Worm (Caenorhabditis elegans): ENCODE measurements around the gene F58H1.7.

Gene F58H1.7

DNA sequence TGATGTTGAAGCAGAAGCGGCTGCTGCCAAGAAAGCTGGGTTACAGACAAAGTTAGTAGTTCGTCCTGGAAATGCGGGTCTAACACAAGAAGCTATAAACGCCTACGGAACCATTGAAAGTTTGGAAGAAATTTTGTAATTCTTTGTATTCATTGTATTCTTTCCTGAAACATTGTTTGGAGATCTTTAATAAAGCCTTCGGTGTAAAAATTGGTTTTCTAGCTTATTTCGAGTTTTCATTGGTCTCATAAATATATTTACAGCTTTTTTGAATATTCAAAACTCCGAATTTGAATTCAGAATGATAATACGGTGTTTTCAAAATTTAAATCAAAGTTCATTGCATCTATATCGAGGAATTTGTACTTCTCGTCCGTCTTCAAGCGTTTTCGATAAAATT is 29.8 kb downstream of the F58H1.7 start, which contains the start of gene F58H1.8:
Gene F58H1.8 (plus strand): TSS at position 301 of the 400 bp plus-strand sequence.
- no peak for TF ChIP-seq ceh-13 (GFP tag; optimal IDR thresholded peaks at IDR 0.05)
- no peak for TF ChIP-seq hmbx-1 (tag; optimal IDR thresholded peaks at IDR 0.05)
- TF ChIP-seq hnd-1 (tag; optimal IDR thresholded peaks at IDR 0.05), result no peak
- TF ChIP-seq ets-7 (tag; optimal IDR thresholded peaks at IDR 0.05), result no peak
- TF ChIP-seq flt-1 (GFP tag; IDR thresholded peaks at IDR 0.05), result no peak
- TF ChIP-seq tbx-37 (GFP tag; conservative IDR thresholded peaks at IDR 0.05), result no peak
- TF ChIP-seq hmg-4 (GFP tag; optimal IDR thresholded peaks at IDR 0.05), result no peak
- no peak for TF ChIP-seq pes-1 (GFP tag; IDR thresholded peaks at IDR 0.05)
- no peak for TF ChIP-seq tra-4 (tag; optimal IDR thresholded peaks at IDR 0.05)
- TF ChIP-seq scrt-1 (GFP tag; IDR thresholded peaks at IDR 0.05), result no peak
- no peak for TF ChIP-seq ama-1 (optimal IDR thresholded peaks at IDR 0.05)
- TF ChIP-seq sea-1 (GFP tag; conservative IDR thresholded peaks at IDR 0.05), result no peak
- TF ChIP-seq B0310.2 (tag; optimal IDR thresholded peaks at IDR 0.05), result no peak
- TF ChIP-seq F13C5.2 (tag; optimal IDR thresholded peaks at IDR 0.05), result no peak
- no peak for TF ChIP-seq tbx-11 (GFP tag; IDR thresholded peaks at IDR 0.05)
- TF ChIP-seq aly-1 (tag; optimal IDR thresholded peaks at IDR 0.05), result no peak

DNA sequence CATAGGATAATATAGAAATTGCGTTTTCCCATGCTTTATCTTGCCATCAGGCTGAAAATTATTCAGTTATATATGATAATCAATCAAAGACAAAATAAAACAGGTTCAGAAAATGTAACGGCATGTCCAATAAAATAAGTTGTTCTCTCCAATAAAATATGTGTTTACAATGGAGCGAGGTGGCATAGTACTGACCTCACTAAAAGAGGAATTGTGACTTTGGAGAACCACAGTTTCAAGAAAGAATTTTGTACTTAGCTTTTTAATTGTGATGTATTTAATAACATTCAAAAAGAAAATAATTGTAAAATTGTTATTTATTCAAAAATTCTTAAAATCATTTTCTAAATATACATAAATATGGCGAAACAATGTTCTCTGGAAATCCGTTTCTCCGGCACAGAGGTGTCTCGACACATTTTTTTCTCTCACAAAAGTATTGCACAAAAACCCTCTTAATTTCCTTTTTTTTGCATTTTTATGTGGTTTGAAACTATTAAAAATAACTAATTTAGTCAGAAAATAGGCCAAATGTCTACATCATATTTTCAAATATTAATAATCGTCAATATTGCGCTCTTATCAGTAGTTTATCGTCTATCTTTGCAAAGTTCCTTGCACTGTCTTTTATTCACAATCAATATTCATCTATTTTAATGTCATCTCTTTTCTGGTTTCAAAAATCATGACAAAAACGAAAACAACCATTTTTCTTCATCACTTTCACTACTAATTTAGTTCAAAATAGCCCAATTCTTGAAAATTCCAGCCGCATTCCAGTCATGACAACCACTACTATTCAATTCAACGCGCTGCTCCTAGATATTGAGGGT is 31.2 kb downstream of the F58H1.7 start, which contains the start of the genes aman-2 and F58H1.3:
Gene aman-2 (minus strand): TSS at position 51 of the 833 bp plus-strand sequence.
Gene F58H1.3 (plus strand): TSS at position 783 of the 833 bp plus-strand sequence.
- TF ChIP-seq sea-1 (GFP tag; conservative IDR thresholded peaks at IDR 0.05) (no peak), hmbx-1 (tag; optimal IDR thresholded peaks at IDR 0.05) (peak; percentile 34), ets-7 (tag; optimal IDR thresholded peaks at IDR 0.05) (no peak), hnd-1 (tag; optimal IDR thresholded peaks at IDR 0.05) (no peak), flt-1 (GFP tag; IDR thresholded peaks at IDR 0.05) (no peak), aly-1 (tag; optimal IDR thresholded peaks at IDR 0.05) (no peak), tra-4 (tag; optimal IDR thresholded peaks at IDR 0.05) (peak; percentile 14), F13C5.2 (tag; optimal IDR thresholded peaks at IDR 0.05) (peak; percentile 30), ceh-36 (tag; optimal IDR thresholded peaks at IDR 0.05) (no peak), pes-1 (GFP tag; IDR thresholded peaks at IDR 0.05) (no peak), scrt-1 (GFP tag; IDR thresholded peaks at IDR 0.05) (no peak), tbx-37 (GFP tag; conservative IDR thresholded peaks at IDR 0.05) (peak; percentile 18; the same call in 1 of the 2 replicates), ceh-13 (GFP tag; optimal IDR thresholded peaks at IDR 0.05) (no peak)

DNA sequence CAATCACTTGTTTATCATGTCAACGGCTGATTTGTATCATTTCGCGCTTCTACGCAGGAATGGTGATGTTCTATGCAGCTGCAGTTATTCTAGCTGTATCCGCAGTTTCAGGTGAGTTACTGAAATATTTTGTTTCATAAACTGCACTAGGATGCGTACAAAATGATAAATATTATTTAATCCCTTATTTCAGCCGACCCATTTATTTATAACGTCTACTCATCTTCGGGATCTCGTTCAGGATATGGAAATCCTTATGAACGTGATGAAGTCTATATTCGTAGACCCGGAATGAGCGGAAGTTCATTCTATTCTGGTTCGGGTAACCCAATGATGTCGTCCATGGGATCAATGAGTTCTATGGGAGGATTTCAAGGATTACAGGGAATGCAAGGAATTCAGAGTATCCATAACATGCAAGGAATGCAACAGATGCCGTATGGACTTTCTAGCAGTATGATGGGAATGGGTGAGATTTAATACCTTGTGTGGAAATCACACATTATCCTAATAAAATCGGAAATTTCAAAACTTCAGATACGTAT is 35.5 kb downstream of the F58H1.7 start, which contains the start of gene F58H1.2:
Gene F58H1.2 (plus strand): TSS at position 51 of the 545 bp plus-strand sequence.
- no peak for TF ChIP-seq hmbx-1 (tag; optimal IDR thresholded peaks at IDR 0.05)
- TF ChIP-seq flt-1 (GFP tag; IDR thresholded peaks at IDR 0.05), result no peak
- no peak for TF ChIP-seq tbx-11 (GFP tag; IDR thresholded peaks at IDR 0.05)
- TF ChIP-seq ets-7 (tag; optimal IDR thresholded peaks at IDR 0.05), result no peak
- no peak for TF ChIP-seq B0310.2 (tag; optimal IDR thresholded peaks at IDR 0.05)
- no peak for TF ChIP-seq tbx-37 (GFP tag; conservative IDR thresholded peaks at IDR 0.05)
- no peak for TF ChIP-seq hnd-1 (tag; optimal IDR thresholded peaks at IDR 0.05)
- TF ChIP-seq hmg-4 (GFP tag; optimal IDR thresholded peaks at IDR 0.05), result no peak
- TF ChIP-seq ceh-13 (GFP tag; optimal IDR thresholded peaks at IDR 0.05), result no peak
- TF ChIP-seq ama-1 (optimal IDR thresholded peaks at IDR 0.05), result no peak
- no peak for TF ChIP-seq sea-1 (GFP tag; conservative IDR thresholded peaks at IDR 0.05)
- TF ChIP-seq ceh-36 (tag; optimal IDR thresholded peaks at IDR 0.05), result no peak
- TF ChIP-seq scrt-1 (GFP tag; IDR thresholded peaks at IDR 0.05), result no peak

DNA sequence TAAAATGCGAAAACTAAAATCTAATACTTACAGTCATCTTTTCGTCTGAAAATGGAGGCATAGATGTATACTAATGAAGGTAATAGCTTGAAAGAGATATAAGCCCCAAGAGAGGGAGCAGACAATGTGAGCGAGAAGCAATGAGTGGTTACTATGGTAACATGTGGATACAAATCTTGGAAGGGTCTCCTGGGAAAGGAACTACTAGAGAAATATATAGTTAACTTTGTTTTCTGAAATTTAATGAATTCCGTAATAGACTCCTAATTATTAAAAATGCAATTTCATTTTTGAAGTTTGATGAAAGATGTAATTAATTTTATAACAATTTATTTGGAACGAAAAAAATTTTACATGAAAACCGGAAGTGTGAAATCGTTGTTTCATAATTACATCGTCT is 37.3 kb downstream of the F58H1.7 start, which contains the start of gene osm-6:
Gene osm-6 (minus strand): TSS at position 101 of the 400 bp plus-strand sequence.
- TF ChIP-seq tbx-37 (GFP tag; conservative IDR thresholded peaks at IDR 0.05), result no peak
- no peak for TF ChIP-seq sea-1 (GFP tag; conservative IDR thresholded peaks at IDR 0.05)
- no peak for TF ChIP-seq scrt-1 (GFP tag; IDR thresholded peaks at IDR 0.05)
- no peak for TF ChIP-seq flt-1 (GFP tag; IDR thresholded peaks at IDR 0.05)
- TF ChIP-seq ceh-36 (tag; optimal IDR thresholded peaks at IDR 0.05), result no peak
- no peak for TF ChIP-seq aly-1 (tag; optimal IDR thresholded peaks at IDR 0.05)
- TF ChIP-seq hmg-4 (GFP tag; optimal IDR thresholded peaks at IDR 0.05), result no peak
- no peak for TF ChIP-seq tra-4 (tag; optimal IDR thresholded peaks at IDR 0.05)
- TF ChIP-seq ets-7 (tag; optimal IDR thresholded peaks at IDR 0.05), result no peak
- no peak for TF ChIP-seq ceh-13 (GFP tag; optimal IDR thresholded peaks at IDR 0.05)
- no peak for TF ChIP-seq tbx-11 (GFP tag; IDR thresholded peaks at IDR 0.05)
- TF ChIP-seq hnd-1 (tag; optimal IDR thresholded peaks at IDR 0.05), result no peak
- no peak for TF ChIP-seq hmbx-1 (tag; optimal IDR thresholded peaks at IDR 0.05)
- TF ChIP-seq B0310.2 (tag; optimal IDR thresholded peaks at IDR 0.05), result no peak
- TF ChIP-seq ama-1 (optimal IDR thresholded peaks at IDR 0.05), result no peak
- no peak for TF ChIP-seq F13C5.2 (tag; optimal IDR thresholded peaks at IDR 0.05)

DNA sequence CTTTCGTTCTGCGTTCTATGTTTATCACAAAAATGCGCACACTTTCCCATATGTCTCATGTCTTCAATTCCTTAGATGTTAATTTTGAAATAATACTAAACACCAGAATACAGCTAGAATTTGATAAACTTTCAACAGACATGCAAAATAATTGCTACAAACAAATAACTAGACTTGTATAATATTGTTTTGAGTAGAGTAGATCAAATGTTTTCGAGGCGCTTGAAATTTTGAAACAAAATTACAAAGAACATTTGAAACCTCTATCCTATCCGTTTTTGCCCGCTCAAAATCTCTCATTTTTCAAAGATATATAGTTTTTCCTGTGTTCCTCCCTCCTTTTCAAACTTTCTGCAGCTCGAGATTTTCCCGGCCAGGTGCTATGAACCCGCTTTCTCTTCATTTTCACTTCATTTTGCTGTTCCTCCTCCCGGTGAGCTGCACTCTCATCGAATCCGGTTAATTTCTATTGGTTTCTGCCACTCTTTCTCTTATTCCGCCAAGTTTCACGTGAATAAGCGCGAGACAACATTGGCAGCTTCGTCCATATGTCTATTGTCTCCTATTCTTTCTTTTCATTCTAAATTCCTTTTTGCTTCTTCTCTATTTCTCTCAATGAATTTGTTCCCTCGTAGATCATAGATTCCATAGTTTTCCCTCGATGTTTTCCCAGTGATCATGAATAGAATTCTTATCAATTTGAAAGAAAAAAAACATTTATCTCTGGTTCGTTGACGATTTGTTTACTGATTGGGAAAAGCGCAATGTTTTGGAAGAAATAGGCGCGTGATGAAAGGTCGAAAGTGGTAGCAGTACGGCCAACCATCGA is 42.7 kb downstream of the F58H1.7 start:
- TF ChIP-seq tbx-37 (GFP tag; conservative IDR thresholded peaks at IDR 0.05) (no peak), pes-1 (GFP tag; IDR thresholded peaks at IDR 0.05) (no peak), B0310.2 (tag; optimal IDR thresholded peaks at IDR 0.05) (no peak), sea-1 (GFP tag; conservative IDR thresholded peaks at IDR 0.05) (no peak), aly-1 (tag; optimal IDR thresholded peaks at IDR 0.05) (no peak), hmg-4 (GFP tag; optimal IDR thresholded peaks at IDR 0.05) (no peak), tbx-11 (GFP tag; IDR thresholded peaks at IDR 0.05) (no peak), hnd-1 (tag; optimal IDR thresholded peaks at IDR 0.05) (no peak), ceh-36 (tag; optimal IDR thresholded peaks at IDR 0.05) (no peak), F13C5.2 (tag; optimal IDR thresholded peaks at IDR 0.05) (no peak), ama-1 (optimal IDR thresholded peaks at IDR 0.05) (no peak), scrt-1 (GFP tag; IDR thresholded peaks at IDR 0.05) (no peak), ceh-13 (GFP tag; optimal IDR thresholded peaks at IDR 0.05) (no peak), flt-1 (GFP tag; IDR thresholded peaks at IDR 0.05) (no peak), hmbx-1 (tag; optimal IDR thresholded peaks at IDR 0.05) (no peak), tra-4 (tag; optimal IDR thresholded peaks at IDR 0.05) (no peak), ets-7 (tag; optimal IDR thresholded peaks at IDR 0.05) (no peak)
